Fruit fly (Drosophila melanogaster): ENCODE results near the gene Sas10.
A peak's percentile ranks its signal among the peaks of the same experiment; 100 is the strongest.

The Sas10 gene

DNA sequence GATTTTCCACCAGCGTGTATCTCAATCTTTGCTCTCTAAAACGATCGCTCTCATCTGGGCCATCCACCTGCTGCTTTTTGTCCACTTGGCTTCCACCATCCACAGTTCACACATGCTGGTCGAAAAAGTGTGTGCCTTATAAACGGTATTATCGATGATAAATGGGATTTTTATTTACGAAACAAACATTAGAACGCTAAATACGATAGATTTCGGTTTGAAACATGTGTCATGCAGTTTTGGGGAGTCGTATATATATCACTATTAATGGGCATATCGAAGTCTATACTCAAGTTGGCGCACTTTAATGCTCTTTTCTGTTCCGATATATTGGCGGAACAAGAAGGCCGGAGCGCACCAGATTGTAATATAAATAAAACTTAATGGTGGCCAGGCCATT, 39.8 kb downstream of the Sas10 start (continued):
- TF ChIP-seq Dip2 (GFP tag; IDR thresholded peaks at IDR 0.05) (no peak), gce (GFP tag; IDR thresholded peaks at IDR 0.05) (no peak), Poxn (GFP tag; IDR thresholded peaks at IDR 0.05) (no peak), Dbx (GFP tag; IDR thresholded peaks at IDR 0.05) (no peak), Adf1 (GFP tag; IDR thresholded peaks at IDR 0.05) (no peak), CG11456 (GFP tag; IDR thresholded peaks at IDR 0.05) (0 out of 3 replicates have a peak, but pooled peaks have one; percentile 33), CG10654 (GFP tag; optimal IDR thresholded peaks at IDR 0.05) (no peak), tin (GFP tag; optimal IDR thresholded peaks at IDR 0.05) (no peak), CG14710 (tag; optimal IDR thresholded peaks at IDR 0.05) (no peak), bsh (GFP tag; optimal IDR thresholded peaks at IDR 0.05) (no peak), sens (GFP tag) (no peak), H15 (GFP tag; IDR thresholded peaks at IDR 0.05) (no peak), MTF-1 (GFP tag; optimal IDR thresholded peaks at IDR 0.05; ENCODE audit: borderline replicate concordance) (no peak), CG32772 (GFP tag; IDR thresholded peaks at IDR 0.05) (0 out of 2 replicates have a peak, but pooled peaks have one; percentile 16), dysf (GFP tag; IDR thresholded peaks at IDR 0.05) (peak; percentile 58; the same call in 2 of the 3 replicates), hth (optimal IDR thresholded peaks at IDR 0.05) (no peak), pfk (GFP tag; optimal IDR thresholded peaks at IDR 0.05) (no peak), ind (GFP tag; optimal IDR thresholded peaks at IDR 0.05) (no peak), CG11696 (GFP tag; IDR thresholded peaks at IDR 0.05) (no peak), hkb (optimal IDR thresholded peaks at IDR 0.05) (no peak), hkb (GFP tag; IDR thresholded peaks at IDR 0.05) (peak; percentile 19; the same call in 1 of the 2 replicates), CG6654 (GFP tag; optimal IDR thresholded peaks at IDR 0.05) (no peak), cad (GFP tag; optimal IDR thresholded peaks at IDR 0.05) (no peak), CG5953 (GFP tag; IDR thresholded peaks at IDR 0.05) (no peak), Jarid2 (GFP tag; optimal IDR thresholded peaks at IDR 0.05) (no peak), CG15479 (GFP tag; optimal IDR thresholded peaks at IDR 0.05) (no peak), BtbVII (GFP tag; optimal IDR thresholded peaks at IDR 0.05) (no peak), ems (GFP tag; optimal IDR thresholded peaks at IDR 0.05) (no peak), CG1792 (GFP tag; optimal IDR thresholded peaks at IDR 0.05) (no peak), CG11093 (GFP tag; IDR thresholded peaks at IDR 0.05) (no peak), peb (GFP tag; IDR thresholded peaks at IDR 0.05) (no peak), CG11723 (GFP tag; optimal IDR thresholded peaks at IDR 0.05) (no peak)

DNA sequence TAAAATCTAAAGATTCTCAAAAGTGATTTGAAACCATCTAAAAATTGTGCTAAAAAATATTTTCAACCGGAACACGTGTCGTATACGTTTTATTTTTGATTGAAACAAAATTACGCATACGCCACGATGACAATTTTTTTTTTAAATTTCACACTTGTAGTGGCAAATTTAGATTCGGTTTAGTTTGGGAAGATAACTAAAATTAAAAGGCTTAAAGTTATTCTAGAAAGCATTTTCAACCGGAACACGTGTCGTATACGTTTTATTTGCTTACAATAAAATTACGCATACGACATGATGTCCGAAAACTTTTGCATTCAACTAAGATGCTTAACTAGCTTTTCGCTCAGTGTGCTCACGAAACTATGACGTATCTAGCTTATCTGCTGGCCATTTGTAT, 41.6 kb downstream of the Sas10 start:
- TF ChIP-seq onecut (GFP tag; IDR thresholded peaks at IDR 0.05), result no peak
- TF ChIP-seq Camta (GFP tag; optimal IDR thresholded peaks at IDR 0.05), result no peak
- peak; percentile 24 for TF ChIP-seq CG2678 (tag; optimal IDR thresholded peaks at IDR 0.05)
- TF ChIP-seq HmgD (GFP tag; optimal IDR thresholded peaks at IDR 0.05), result no peak
- TF ChIP-seq lilli (GFP tag; optimal IDR thresholded peaks at IDR 0.05), result peak; percentile 10
- TF ChIP-seq CG13775 (GFP tag; optimal IDR thresholded peaks at IDR 0.05), result peak; percentile 32
- TF ChIP-seq CoRest (tag; optimal IDR thresholded peaks at IDR 0.05), result peak; percentile 41
- TF ChIP-seq CG14710 (tag; optimal IDR thresholded peaks at IDR 0.05), result peak; percentile 4
- TF ChIP-seq phol (tag; optimal IDR thresholded peaks at IDR 0.05), result peak; percentile 29
- peak; percentile 3 for TF ChIP-seq CG15696 (tag; optimal IDR thresholded peaks at IDR 0.05)
- peak; percentile 44 for TF ChIP-seq fd102C (GFP tag; optimal IDR thresholded peaks at IDR 0.05)
- TF ChIP-seq zen (tag; optimal IDR thresholded peaks at IDR 0.05), result peak; percentile 21
- no peak for TF ChIP-seq tio (GFP tag; optimal IDR thresholded peaks at IDR 0.05)
- no peak for TF ChIP-seq CG30020 (tag; optimal IDR thresholded peaks at IDR 0.05)
- no peak for TF ChIP-seq CG2116 (GFP tag; optimal IDR thresholded peaks at IDR 0.05)
- TF ChIP-seq YL-1 (GFP tag; optimal IDR thresholded peaks at IDR 0.05), result no peak
- no peak for TF ChIP-seq grn (GFP tag; optimal IDR thresholded peaks at IDR 0.05)
- TF ChIP-seq CG10462 (GFP tag; optimal IDR thresholded peaks at IDR 0.05), result no peak
- TF ChIP-seq CG2120 (GFP tag; optimal IDR thresholded peaks at IDR 0.05), result peak; percentile 2
- TF ChIP-seq CG17912 (GFP tag; optimal IDR thresholded peaks at IDR 0.05), result no peak
- TF ChIP-seq so (GFP tag; IDR thresholded peaks at IDR 0.05), result no peak
- TF ChIP-seq Hr51 (GFP tag; optimal IDR thresholded peaks at IDR 0.05), result peak in 1 of 2 experiments; percentile 24
- TF ChIP-seq MBD-R2 (GFP tag; IDR thresholded peaks at IDR 0.05), result no peak

All from whole organism, embryonic.